Fruit fly (Drosophila melanogaster): ENCODE measurements around the gene CG18787.

dm6 chr2L:11990458-11991065 is 8.6 kb downstream of the CG18787 start, which contains the start of gene escl:
- TF ChIP-seq ovo (GFP tag; optimal IDR thresholded peaks at IDR 0.05), result no peak
- TF ChIP-seq bab1 (GFP tag; optimal IDR thresholded peaks at IDR 0.05), result no peak
- TF ChIP-seq toe (GFP tag; optimal IDR thresholded peaks at IDR 0.05), result no peak
- TF ChIP-seq tj (GFP tag; optimal IDR thresholded peaks at IDR 0.05), result no peak
- no peak for TF ChIP-seq CG1620 (GFP tag; optimal IDR thresholded peaks at IDR 0.05)
- TF ChIP-seq pad (GFP tag; optimal IDR thresholded peaks at IDR 0.05), result no peak
- TF ChIP-seq kay (GFP tag; ENCODE audit: borderline replicate concordance), result no peak
- no peak for TF ChIP-seq Mnt (GFP tag; optimal IDR thresholded peaks at IDR 0.05)
- no peak for TF ChIP-seq CG5204 (GFP tag; optimal IDR thresholded peaks at IDR 0.05)
- no peak for TF ChIP-seq cic (GFP tag; optimal IDR thresholded peaks at IDR 0.05)
- no peak for TF ChIP-seq CG12768 (GFP tag; optimal IDR thresholded peaks at IDR 0.05)
- no peak for TF ChIP-seq CG7045 (GFP tag; optimal IDR thresholded peaks at IDR 0.05)
